Fruit fly (Drosophila melanogaster) whole organism, adult: ENCODE measurements around the gene CG10068.

Source experiments
- CG14711 ChIP-seq: fragments of 200-800 bp; sonication (Bioruptor generic); optimal IDR thresholded peaks from 2 replicates; lab custom pipeline; 2018; ENCODE audit warnings: missing biosample characterization, mild to moderate bottlenecking, missing genetic modification characterization, moderate library complexity
- CG5204 ChIP-seq: fragments of 200-800 bp; sonication (Bioruptor generic); optimal IDR thresholded peaks from 2 replicates; lab custom pipeline; 2016; ENCODE audit warnings: missing biosample characterization, missing genetic modification characterization
- CG7045 ChIP-seq: fragments of 200-800 bp; sonication (Bioruptor generic); optimal IDR thresholded peaks from 2 replicates; lab custom pipeline; 2017; ENCODE audit warnings: missing biosample characterization, mild to moderate bottlenecking, missing genetic modification characterization
- CG7101 ChIP-seq: fragments of 200-800 bp; sonication (Bioruptor generic); optimal IDR thresholded peaks from 2 replicates; lab custom pipeline; 2018; ENCODE audit warnings: missing biosample characterization, mild to moderate bottlenecking, missing genetic modification characterization, moderate library complexity
- Clk ChIP-seq: fragments of 200-800 bp; sonication (Bioruptor generic); optimal IDR thresholded peaks from 2 replicates; lab custom pipeline; 2017; ENCODE audit warnings: missing biosample characterization, missing genetic modification characterization
- Hr96 ChIP-seq: fragments of 200-800 bp; sonication (Bioruptor generic); optimal IDR thresholded peaks from 2 replicates; lab custom pipeline; 2016; ENCODE audit warnings: missing biosample characterization, missing genetic modification characterization
- bab1 ChIP-seq: fragments of 200-800 bp; sonication (Bioruptor generic); optimal IDR thresholded peaks from 3 replicates; lab custom pipeline; 2019; ENCODE audit warnings: missing biosample characterization, mild to moderate bottlenecking, missing genetic modification characterization, moderate library complexity
- cnc ChIP-seq, 2 experiments: fragments of >200 bp; optimal IDR thresholded peaks; 2 replicates each; lab custom pipeline; 2017
- kay ChIP-seq: fragments of 200-800 bp; sonication (Bioruptor generic); peaks from one replicate; lab custom pipeline; 2016; ENCODE audit warnings: missing biosample characterization, missing genetic modification characterization, borderline replicate concordance
- ovo ChIP-seq: fragments of 200-800 bp; sonication (Bioruptor generic); optimal IDR thresholded peaks from 2 replicates; lab custom pipeline; 2016; ENCODE audit warnings: missing biosample characterization, missing genetic modification characterization
- pad ChIP-seq: fragments of 200-800 bp; sonication (Bioruptor generic); optimal IDR thresholded peaks from 3 replicates; lab custom pipeline; 2017; ENCODE audit warnings: missing biosample characterization, missing genetic modification characterization, mild to moderate bottlenecking, moderate library complexity, missing genetic modification reagents

DNA sequence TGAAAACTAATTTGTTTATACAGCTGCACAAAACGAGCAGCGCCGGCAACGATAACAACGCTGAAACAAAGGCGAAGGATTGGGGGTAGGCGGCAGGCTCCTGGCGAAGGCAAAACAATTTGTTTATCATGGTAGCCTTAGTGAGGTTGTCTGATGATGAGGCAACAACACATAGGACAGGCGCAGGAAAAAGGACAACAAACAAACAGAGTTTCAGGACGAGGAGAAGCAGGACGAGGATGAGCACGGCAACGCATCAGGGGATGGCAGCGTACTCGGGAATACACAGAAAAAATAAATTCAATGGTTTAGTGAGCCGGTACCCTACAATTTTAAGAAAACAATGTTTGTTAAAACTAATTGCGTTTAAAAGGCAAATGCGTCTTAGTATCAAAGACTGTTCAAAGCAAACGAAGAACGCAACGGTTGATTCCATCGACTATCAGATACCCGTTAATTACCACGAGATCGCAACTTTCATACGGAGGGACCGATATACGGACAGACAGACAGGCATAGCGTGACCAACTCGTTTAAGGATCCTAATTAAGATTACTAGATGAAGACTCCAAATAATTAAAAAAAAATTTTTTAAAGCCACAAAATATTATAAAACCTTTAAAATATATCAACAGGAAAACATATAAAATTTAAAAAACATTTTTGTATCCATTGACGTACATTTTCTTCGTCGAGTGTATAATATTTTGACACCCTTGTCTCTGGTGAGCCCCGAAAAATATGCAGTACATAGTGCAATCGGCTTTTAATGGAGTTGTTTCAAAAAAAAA is 7.1 kb upstream of the CG10068 start:
- TF ChIP-seq kay (GFP tag; lab: Kevin White, UChicago) (no peak), Hr96 (GFP tag; lab: Kevin White, UChicago) (no peak), CG14711 (tag; lab: Kevin White, UChicago) (no peak), pad (GFP tag; lab: Kevin White, UChicago) (no peak), CG5204 (GFP tag; lab: Kevin White, UChicago) (no peak), cnc (optimal IDR thresholded peaks at IDR 0.05; lab: Kevin White, UChicago) (no peak), CG7045 (GFP tag; lab: Kevin White, UChicago) (no peak), bab1 (GFP tag; lab: Kevin White, UChicago) (no peak), CG7101 (tag; lab: Kevin White, UChicago) (no peak), ovo (no peak), Clk (GFP tag; lab: Kevin White, UChicago) (no peak)
